Worm (Caenorhabditis elegans): ENCODE data around the gene Y51H7BR.4.

The Y51H7BR.4 gene

ce11 chrII:1519867-1520266 lies 9.3 kb upstream of the Y51H7BR.4 start (continued):
- TF ChIP-seq nhr-71 (tag; optimal IDR thresholded peaks at IDR 0.05) (peak; percentile 35), lin-39 (tag; optimal IDR thresholded peaks at IDR 0.05) (no peak), nhr-19 (GFP tag; conservative IDR thresholded peaks at IDR 0.05) (peak; percentile 29; the same call in 1 of the 2 replicates), ceh-8 (GFP tag; optimal IDR thresholded peaks at IDR 0.05) (no peak), lin-15B (tag; optimal IDR thresholded peaks at IDR 0.05) (no peak), ceh-82 (tag; optimal IDR thresholded peaks at IDR 0.05) (peak in 1 of 3 experiments; percentile 13), sox-4 (tag; optimal IDR thresholded peaks at IDR 0.05) (no peak), fkh-8 (tag; optimal IDR thresholded peaks at IDR 0.05) (peak; percentile 52), sup-37 (GFP tag; optimal IDR thresholded peaks at IDR 0.05) (no peak), nhr-28 (tag; optimal IDR thresholded peaks at IDR 0.05) (no peak), lsy-2 (tag; optimal IDR thresholded peaks at IDR 0.05) (peak in 1 of 2 experiments; percentile 36), egl-13 (tag; optimal IDR thresholded peaks at IDR 0.05) (peak; percentile 15), dsc-1 (tag; optimal IDR thresholded peaks at IDR 0.05) (peak; percentile 74), dpl-1 (GFP tag; optimal IDR thresholded peaks at IDR 0.05) (peak in 1 of 3 experiments; percentile 20), vab-15 (tag; optimal IDR thresholded peaks at IDR 0.05) (no peak), unc-86 (tag; optimal IDR thresholded peaks at IDR 0.05) (no peak)

- TF ChIP-seq tlp-1 (tag; optimal IDR thresholded peaks at IDR 0.05) = no peak
- TF ChIP-seq ztf-11 (tag; optimal IDR thresholded peaks at IDR 0.05) = no peak
- no peak for TF ChIP-seq unc-30 (tag; optimal IDR thresholded peaks at IDR 0.05)
- no peak for TF ChIP-seq lin-13 (GFP tag; optimal IDR thresholded peaks at IDR 0.05)
- TF ChIP-seq nhr-28 (tag; optimal IDR thresholded peaks at IDR 0.05) = no peak
- no peak for TF ChIP-seq efl-3 (GFP tag; optimal IDR thresholded peaks at IDR 0.05)
- TF ChIP-seq egl-13 (tag; optimal IDR thresholded peaks at IDR 0.05) = no peak
- TF ChIP-seq snu-23 (GFP tag; optimal IDR thresholded peaks at IDR 0.05) = no peak
- no peak for TF ChIP-seq nhr-90 (tag; optimal IDR thresholded peaks at IDR 0.05; ENCODE audit: poor library complexity)
- no peak for TF ChIP-seq efl-1 (optimal IDR thresholded peaks at IDR 0.05)
- no peak for TF ChIP-seq efl-1 (GFP tag; optimal IDR thresholded peaks at IDR 0.05 in 1 of 2)
- TF ChIP-seq fkh-8 (tag; optimal IDR thresholded peaks at IDR 0.05) = no peak
- no peak for TF ChIP-seq mdl-1 (tag; optimal IDR thresholded peaks at IDR 0.05)
- no peak for TF ChIP-seq ceh-8 (GFP tag; optimal IDR thresholded peaks at IDR 0.05)
- no peak for TF ChIP-seq unc-62 (GFP tag; optimal IDR thresholded peaks at IDR 0.05)
- no peak for TF ChIP-seq ets-5 (GFP tag; IDR thresholded peaks at IDR 0.05)
- TF ChIP-seq unc-86 (tag; optimal IDR thresholded peaks at IDR 0.05) = no peak
- TF ChIP-seq ceh-82 (tag; optimal IDR thresholded peaks at IDR 0.05) = no peak
- no peak for TF ChIP-seq hlh-4 (tag; optimal IDR thresholded peaks at IDR 0.05)
- TF ChIP-seq lsy-2 (tag; optimal IDR thresholded peaks at IDR 0.05) = no peak
These were observed 7.2 kb upstream of the Y51H7BR.4 start for ce11 chrII:1521956-1522355.

- TF ChIP-seq efl-1 (optimal IDR thresholded peaks at IDR 0.05) (no peak), efl-1 (GFP tag; optimal IDR thresholded peaks at IDR 0.05 in 1 of 2) (peak in 1 of 2 experiments; percentile 66), nhr-76 (tag; optimal IDR thresholded peaks at IDR 0.05) (no peak)
These were observed 3.7 kb upstream of the Y51H7BR.4 start, which contains the start of gene Y51H7BR.7 for ce11 chrII:1525498-1525897. Gene Y51H7BR.7 (minus strand): TSS chrII:1525598.

- no peak for TF ChIP-seq lin-14 (GFP tag; optimal IDR thresholded peaks at IDR 0.05)
- TF ChIP-seq pag-3 (tag; optimal IDR thresholded peaks at IDR 0.05; ENCODE audit: borderline replicate concordance, insufficient read depth) = no peak
- TF ChIP-seq egl-27 (tag; optimal IDR thresholded peaks at IDR 0.05) = no peak
- no peak for TF ChIP-seq unc-130 (tag; optimal IDR thresholded peaks at IDR 0.05)
- no peak for TF ChIP-seq nhr-90 (tag; optimal IDR thresholded peaks at IDR 0.05; ENCODE audit: poor library complexity)
- no peak for TF ChIP-seq zip-4 (GFP tag; optimal IDR thresholded peaks at IDR 0.05)
- TF ChIP-seq zag-1 (tag; optimal IDR thresholded peaks at IDR 0.05) = no peak
- no peak for TF ChIP-seq lir-3 (tag; optimal IDR thresholded peaks at IDR 0.05; ENCODE audit: poor library complexity)
- TF ChIP-seq mep-1 (tag; optimal IDR thresholded peaks at IDR 0.05) = no peak
- no peak for TF ChIP-seq nhr-12 (tag; optimal IDR thresholded peaks at IDR 0.05)
- no peak for TF ChIP-seq nhr-28 (tag; optimal IDR thresholded peaks at IDR 0.05)
- no peak for TF ChIP-seq egl-13 (tag; optimal IDR thresholded peaks at IDR 0.05)
- TF ChIP-seq nhr-76 (tag; optimal IDR thresholded peaks at IDR 0.05) = no peak
- TF ChIP-seq lin-13 (GFP tag; optimal IDR thresholded peaks at IDR 0.05) = no peak
- TF ChIP-seq jun-1 (tag; optimal IDR thresholded peaks at IDR 0.05) = no peak
- no peak for TF ChIP-seq ztf-11 (tag; optimal IDR thresholded peaks at IDR 0.05)
- no peak for TF ChIP-seq fkh-4 (tag; optimal IDR thresholded peaks at IDR 0.05; ENCODE audit: borderline replicate concordance)
- TF ChIP-seq ceh-88 (GFP tag; IDR thresholded peaks at IDR 0.05) = no peak
These were observed 6.8 kb downstream of the Y51H7BR.4 start, which contains the start of gene fbxb-43 for ce11 chrII:1535931-1536330. Gene fbxb-43 (plus strand): TSS chrII:1536231.

Data from whole organism, L1 larva.